Worm (Caenorhabditis elegans): ENCODE results near the gene sec-16A.2.

Gene sec-16A.2

ce11 chrX:8286740-8287299 lies at the start of gene sec-16A.2:
Gene sec-16A.2, plus strand, starts transcription at chrX:8287249.
- TF ChIP-seq mab-9 (GFP tag; IDR thresholded peaks at IDR 0.05) (no peak), lin-15B (tag; optimal IDR thresholded peaks at IDR 0.05) (peak; percentile 48), swsn-7 (tag; optimal IDR thresholded peaks at IDR 0.05) (peak; percentile 63), fos-1 (tag; optimal IDR thresholded peaks at IDR 0.05) (peak; percentile 34), tbx-2 (tag; optimal IDR thresholded peaks at IDR 0.05) (peak; percentile 62), unc-30 (tag; optimal IDR thresholded peaks at IDR 0.05) (no peak), ceh-88 (GFP tag; IDR thresholded peaks at IDR 0.05) (no peak), nhr-90 (tag; optimal IDR thresholded peaks at IDR 0.05; ENCODE audit: poor library complexity) (peak; percentile 32), ztf-11 (tag; optimal IDR thresholded peaks at IDR 0.05) (peak in 1 of 2 experiments; percentile 1), dpl-1 (GFP tag; optimal IDR thresholded peaks at IDR 0.05) (peak in 2 of 3 experiments; percentile 48 to 51), lin-14 (GFP tag; optimal IDR thresholded peaks at IDR 0.05) (peak; percentile 90), pax-3 (tag; optimal IDR thresholded peaks at IDR 0.05) (no peak), nhr-85 (tag) (peak; percentile 82), unc-86 (tag; optimal IDR thresholded peaks at IDR 0.05) (no peak), lin-35 (GFP tag; optimal IDR thresholded peaks at IDR 0.05) (peak; percentile 52 to 75), dsc-1 (tag; optimal IDR thresholded peaks at IDR 0.05) (peak; percentile 14), isw-1 (GFP tag; IDR thresholded peaks at IDR 0.05) (peak; percentile 21), lsy-2 (tag; optimal IDR thresholded peaks at IDR 0.05) (peak; percentile 57 to 80), ets-5 (GFP tag; IDR thresholded peaks at IDR 0.05) (no peak), irx-1 (tag; optimal IDR thresholded peaks at IDR 0.05) (peak; percentile 11), elt-3 (tag; optimal IDR thresholded peaks at IDR 0.05) (peak in 1 of 6 experiments; percentile 30), snu-23 (GFP tag; optimal IDR thresholded peaks at IDR 0.05) (peak; percentile 73), efl-3 (GFP tag; optimal IDR thresholded peaks at IDR 0.05) (no peak), ceh-82 (tag; optimal IDR thresholded peaks at IDR 0.05) (peak; percentile 42 to 67 (median 49)), rnt-1 (tag; optimal IDR thresholded peaks at IDR 0.05) (peak; percentile 61), efl-1 (optimal IDR thresholded peaks at IDR 0.05) (peak; percentile 42 to 71), efl-1 (GFP tag; optimal IDR thresholded peaks at IDR 0.05 in 1 of 2) (peak in 1 of 2 experiments; percentile 19), nhr-20 (tag; optimal IDR thresholded peaks at IDR 0.05) (peak; percentile 68), unc-130 (tag; optimal IDR thresholded peaks at IDR 0.05) (peak; percentile 7), C16A3.4 (tag; optimal IDR thresholded peaks at IDR 0.05) (peak; percentile 55), nhr-71 (tag; optimal IDR thresholded peaks at IDR 0.05) (peak; percentile 75), blmp-1 (tag; optimal IDR thresholded peaks at IDR 0.05) (peak; percentile 77), mdl-1 (tag; optimal IDR thresholded peaks at IDR 0.05) (peak in 1 of 2 experiments; percentile 78), xbp-1 (tag; optimal IDR thresholded peaks at IDR 0.05) (peak; percentile 66), fkh-8 (tag; optimal IDR thresholded peaks at IDR 0.05) (peak; percentile 21), pag-3 (tag; optimal IDR thresholded peaks at IDR 0.05; ENCODE audit: borderline replicate concordance, insufficient read depth) (no peak), mep-1 (tag; optimal IDR thresholded peaks at IDR 0.05) (peak; percentile 56), nhr-47 (tag; optimal IDR thresholded peaks at IDR 0.05) (peak; percentile 57), lin-13 (GFP tag; optimal IDR thresholded peaks at IDR 0.05) (peak; percentile 61), nhr-19 (GFP tag; conservative IDR thresholded peaks at IDR 0.05) (peak; percentile 47), vab-15 (tag; optimal IDR thresholded peaks at IDR 0.05) (peak; percentile 67), skn-1 (tag; optimal IDR thresholded peaks at IDR 0.05) (peak; percentile 27), jun-1 (tag; optimal IDR thresholded peaks at IDR 0.05) (peak; percentile 4), nhr-77 (tag; optimal IDR thresholded peaks at IDR 0.05) (peak; percentile 25), zip-4 (GFP tag; optimal IDR thresholded peaks at IDR 0.05) (no peak)

All from whole organism, L1 larva.